Worm (Caenorhabditis elegans) whole organism, mixed stage, embryonic: ENCODE measurements around the gene F54B3.1.

Source experiments
- bed-3 ChIP-seq: fragments of 200-800 bp; sonication (Bioruptor generic); optimal IDR thresholded peaks from 3 replicates; lab custom pipeline; 2018; ENCODE audit warnings: mild to moderate bottlenecking, missing genetic modification characterization, moderate library complexity, missing compliant biosample characterization
- blmp-1 ChIP-seq: fragments of 150-350 bp; optimal IDR thresholded peaks from 2 replicates; lab custom pipeline; 2014; ENCODE audit warnings: missing biosample characterization, missing genetic modification characterization
- ces-1 ChIP-seq: fragments of 150-350 bp; optimal IDR thresholded peaks from 2 replicates; lab custom pipeline; 2014; ENCODE audit warnings: missing biosample characterization, missing genetic modification reagents, missing genetic modification characterization
- cnd-1 ChIP-seq: fragments of 200-800 bp; sonication (Bioruptor generic); optimal IDR thresholded peaks from 2 replicates; lab custom pipeline; 2018; ENCODE audit warnings: mild to moderate bottlenecking, missing genetic modification characterization, missing compliant biosample characterization
- drap-1 ChIP-seq: fragments of 200-800 bp; sonication (Bioruptor generic); optimal IDR thresholded peaks from 3 replicates; lab custom pipeline; 2018; ENCODE audit warnings: mild to moderate bottlenecking, missing genetic modification characterization, missing compliant biosample characterization
- elt-1 ChIP-seq: sonication (generic microtip); optimal IDR thresholded peaks from 2 replicates; lab custom pipeline; 2017; ENCODE audit warnings: missing genetic modification characterization, mild to moderate bottlenecking, missing compliant biosample characterization, antibody characterized with exemption, moderate library complexity, borderline replicate concordance; ENCODE audit not compliant: insufficient read depth
- elt-3 ChIP-seq: fragments of 150-350 bp; optimal IDR thresholded peaks from 2 replicates; lab custom pipeline; 2014; ENCODE audit warnings: missing biosample characterization, missing genetic modification characterization
- ham-2 ChIP-seq: fragments of 200-800 bp; sonication (Bioruptor generic); optimal IDR thresholded peaks from 2 replicates; lab custom pipeline; 2018; ENCODE audit warnings: mild to moderate bottlenecking, missing genetic modification characterization, missing compliant biosample characterization
- hlh-1 ChIP-seq: fragments of 150-350 bp; optimal IDR thresholded peaks from 2 replicates; lab custom pipeline; 2014; ENCODE audit warnings: missing biosample characterization, missing genetic modification reagents, missing genetic modification characterization
- lin-32 ChIP-seq: fragments of 200-800 bp; sonication (Bioruptor generic); optimal IDR thresholded peaks from 2 replicates; lab custom pipeline; 2018; ENCODE audit warnings: mild to moderate bottlenecking, missing genetic modification characterization, missing compliant biosample characterization
- mab-5 ChIP-seq: fragments of 150-350 bp; optimal IDR thresholded peaks from 2 replicates; lab custom pipeline; 2014; ENCODE audit warnings: missing biosample characterization, missing genetic modification characterization
- mep-1 ChIP-seq: fragments of 150-350 bp; optimal IDR thresholded peaks from 2 replicates; lab custom pipeline; 2017; ENCODE audit warnings: missing biosample characterization, missing genetic modification reagents, missing genetic modification characterization, inconsistent platforms
- nhr-12 ChIP-seq: fragments of 150-350 bp; optimal IDR thresholded peaks from 2 replicates; lab custom pipeline; 2014; ENCODE audit warnings: missing biosample characterization, missing genetic modification characterization
- nhr-237 ChIP-seq: fragments of 150-350 bp; optimal IDR thresholded peaks from 2 replicates; lab custom pipeline; 2014; ENCODE audit warnings: missing biosample characterization, missing genetic modification characterization
- nhr-28 ChIP-seq: fragments of 150-350 bp; optimal IDR thresholded peaks from 2 replicates; lab custom pipeline; 2014; ENCODE audit warnings: missing biosample characterization, missing genetic modification characterization
- pha-4 ChIP-seq: fragments of 150-350 bp; optimal IDR thresholded peaks from 2 replicates; lab custom pipeline; 2018; ENCODE audit warnings: missing biosample characterization, missing genetic modification reagents, missing genetic modification characterization
- sem-2 ChIP-seq: fragments of 200-800 bp; sonication (Bioruptor generic); optimal IDR thresholded peaks from 2 replicates; lab custom pipeline; 2018; ENCODE audit warnings: mild to moderate bottlenecking, missing genetic modification characterization, missing compliant biosample characterization
- snpc-4 ChIP-seq: fragments of 150-350 bp; optimal IDR thresholded peaks from 2 replicates; lab custom pipeline; 2014; ENCODE audit warnings: missing biosample characterization, missing genetic modification characterization
- sptf-1 ChIP-seq: sonication (generic microtip); optimal IDR thresholded peaks from 2 replicates; lab custom pipeline; 2017; ENCODE audit warnings: mild to moderate bottlenecking, missing genetic modification characterization, moderate library complexity, missing compliant biosample characterization
- tbx-8 ChIP-seq: fragments of 200-800 bp; sonication (Bioruptor generic); optimal IDR thresholded peaks from 2 replicates; lab custom pipeline; 2018; ENCODE audit warnings: mild to moderate bottlenecking, missing genetic modification characterization, moderate library complexity, missing compliant biosample characterization
- unc-39 ChIP-seq: fragments of 150-350 bp; optimal IDR thresholded peaks from 2 replicates; lab custom pipeline; 2014; ENCODE audit warnings: missing biosample characterization, missing genetic modification characterization
- zip-8 ChIP-seq: fragments of 150-350 bp; optimal IDR thresholded peaks from 2 replicates; lab custom pipeline; 2014; ENCODE audit warnings: missing biosample characterization, missing genetic modification characterization
- ztf-11 ChIP-seq: fragments of 150-350 bp; optimal IDR thresholded peaks from 2 replicates; lab custom pipeline; 2014; ENCODE audit warnings: missing biosample characterization, missing genetic modification characterization

The F54B3.1 gene

ce11 chrII:10261261-10261660, 10.2 kb downstream of the F54B3.1 start:
- no peak for TF ChIP-seq tbx-8 (GFP tag; lab: Kevin White, UChicago)

- TF ChIP-seq sptf-1 (tag; lab: Kevin White, UChicago) = no peak
- no peak for TF ChIP-seq lin-32 (GFP tag; lab: Kevin White, UChicago)
- no peak for TF ChIP-seq mep-1 (tag; lab: Kevin White, UChicago)
- TF ChIP-seq zip-8 (tag; lab: Kevin White, UChicago) = no peak
- TF ChIP-seq unc-39 (tag; lab: Kevin White, UChicago) = no peak
- no peak for TF ChIP-seq nhr-12 (tag; lab: Kevin White, UChicago)
- TF ChIP-seq, all 35 proteins: peak for 0
Observed at ce11 chrII:10270052-10270451, 19.0 kb downstream of the F54B3.1 start, which contains the start of gene F54B3.2. Gene F54B3.2 (minus strand): TSS chrII:10270152.

DNA sequence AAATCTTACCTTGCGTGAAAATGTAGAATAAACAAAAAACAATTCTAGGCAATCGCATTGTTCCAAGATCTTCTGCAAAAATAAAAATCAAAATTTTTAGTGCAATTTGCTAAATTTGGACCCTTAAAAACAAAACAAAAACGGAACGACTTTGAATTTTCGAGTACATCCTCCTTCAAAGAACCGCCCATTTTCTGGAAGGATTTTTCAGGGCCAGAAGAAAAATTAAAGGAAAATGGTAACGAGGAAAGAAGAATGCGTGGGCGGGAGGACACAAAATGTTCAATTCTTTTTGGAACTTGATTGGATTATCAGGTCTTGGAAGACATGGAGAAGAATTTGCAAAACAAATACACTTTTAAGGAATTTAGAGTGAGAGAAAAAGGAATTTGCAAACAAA, 20.0 kb downstream of the F54B3.1 start, which contains the start of gene F54B3.4:
TSS of gene F54B3.4 (minus strand) at position 101 of the 400 bp plus-strand sequence.
- no peak for TF ChIP-seq drap-1 (GFP tag; lab: Kevin White, UChicago)
- TF ChIP-seq snpc-4 (tag; lab: Kevin White, UChicago) = no peak
- peak; percentile 53 for TF ChIP-seq ces-1 (GFP tag; lab: Kevin White, UChicago)
- no peak for TF ChIP-seq pha-4

ce11 chrII:10279561-10279960, 28.5 kb downstream of the F54B3.1 start, which contains the start of gene ZK971.1:
Gene ZK971.1 (minus strand): TSS chrII:10279661.
- TF ChIP-seq sptf-1 (tag; lab: Kevin White, UChicago) (no peak), ces-1 (GFP tag; lab: Kevin White, UChicago) (peak; percentile 29)
- TF ChIP-seq, all 35 proteins: peak for 1

DNA sequence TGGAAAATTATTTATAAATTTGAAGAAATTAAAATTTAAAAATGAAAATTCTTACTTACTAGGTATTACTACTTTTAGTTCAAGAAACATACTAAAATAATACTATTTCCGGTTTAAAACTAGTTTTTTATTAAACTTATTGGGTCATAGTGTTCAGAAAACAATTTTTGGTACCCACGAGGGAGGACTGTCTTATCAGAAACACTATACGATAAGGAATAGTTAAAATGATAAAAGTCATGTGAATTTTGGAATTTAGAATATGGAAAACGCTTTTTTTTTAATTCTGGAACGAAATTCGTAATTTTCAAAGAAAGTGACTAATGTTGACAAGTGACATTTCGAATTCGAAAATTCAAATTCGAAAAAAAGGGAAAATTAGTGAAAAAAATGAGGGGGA, 30.6 kb downstream of the F54B3.1 start:
- TF ChIP-seq lin-32 (GFP tag; lab: Kevin White, UChicago) (no peak), elt-1 (tag; lab: Kevin White, UChicago) (no peak), ztf-11 (tag; lab: Kevin White, UChicago) (no peak), mep-1 (tag; lab: Kevin White, UChicago) (no peak), nhr-28 (tag; lab: Kevin White, UChicago) (no peak)

ce11 chrII:10283145-10283544, 32.1 kb downstream of the F54B3.1 start:
- TF ChIP-seq blmp-1 (tag; lab: Kevin White, UChicago) (no peak), lin-32 (GFP tag; lab: Kevin White, UChicago) (no peak), sem-2 (GFP tag; lab: Kevin White, UChicago) (no peak), pha-4 (no peak), ztf-11 (tag; lab: Kevin White, UChicago) (no peak), zip-8 (tag; lab: Kevin White, UChicago) (no peak), tbx-8 (GFP tag; lab: Kevin White, UChicago) (no peak), mab-5 (tag; lab: Kevin White, UChicago) (no peak), cnd-1 (tag; lab: Kevin White, UChicago) (no peak), snpc-4 (tag; lab: Kevin White, UChicago) (no peak), elt-3 (no peak), hlh-1 (tag; lab: Kevin White, UChicago) (no peak), drap-1 (GFP tag; lab: Kevin White, UChicago) (no peak), nhr-237 (tag; lab: Kevin White, UChicago) (no peak), ham-2 (GFP tag; lab: Kevin White, UChicago) (no peak), bed-3 (no peak), nhr-28 (tag; lab: Kevin White, UChicago) (no peak), sptf-1 (tag; lab: Kevin White, UChicago) (no peak)

ce11 chrII:10284991-10285390, 33.9 kb downstream of the F54B3.1 start:
- TF ChIP-seq ces-1 (GFP tag; lab: Kevin White, UChicago) = peak; percentile 26
- TF ChIP-seq drap-1 (GFP tag; lab: Kevin White, UChicago) = no peak

ce11 chrII:10288926-10289325, 37.9 kb downstream of the F54B3.1 start:
- no peak for TF ChIP-seq nhr-28 (tag; lab: Kevin White, UChicago)
- TF ChIP-seq elt-1 (tag; lab: Kevin White, UChicago) = peak; percentile 4
